Worm (Caenorhabditis elegans) whole organism, midembryonic: Measurements from ENCODE around the gene K03H1.11.

Experiments used
- T22C8.4 ChIP-seq: fragments of 200-800 bp; sonication (Bioruptor generic); IDR thresholded peaks from 2 replicates; pipeline ENCODE4 v1.3.6; 2022; ENCODE audit warnings: missing genetic modification characterization, missing compliant biosample characterization
- cog-1 ChIP-seq: sonication (generic microtip); optimal IDR thresholded peaks from 2 replicates; lab custom pipeline; 2016; ENCODE audit warnings: missing genetic modification characterization, missing compliant biosample characterization
- flt-1 ChIP-seq: fragments of 200-800 bp; sonication (Bioruptor generic); IDR thresholded peaks from 2 replicates; pipeline ENCODE4 v1.3.6; 2022; ENCODE audit warnings: missing genetic modification characterization, missing compliant biosample characterization
- klf-2 ChIP-seq: fragments of 200-800 bp; sonication (Bioruptor generic); conservative IDR thresholded peaks from 2 replicates; pipeline ENCODE4 v1.3.6; 2022; ENCODE audit warnings: missing genetic modification reagents, missing genetic modification characterization, missing compliant biosample characterization
- med-1 ChIP-seq: sonication (generic microtip); optimal IDR thresholded peaks from 2 replicates; lab custom pipeline; 2017; ENCODE audit warnings: missing genetic modification characterization, mild to moderate bottlenecking, missing compliant biosample characterization, antibody characterized with exemption, missing genetic modification reagents; ENCODE audit not compliant: insufficient read depth
- ref-1 ChIP-seq: fragments of 200-800 bp; sonication (Bioruptor generic); conservative IDR thresholded peaks from 2 replicates; pipeline ENCODE4 v1.3.6; 2022; ENCODE audit warnings: missing genetic modification reagents, missing genetic modification characterization, missing compliant biosample characterization
- tab-1 ChIP-seq: fragments of 200-800 bp; sonication (Bioruptor generic); IDR thresholded peaks from 2 replicates; pipeline ENCODE4 v1.3.6; 2022; ENCODE audit warnings: missing genetic modification characterization, missing compliant biosample characterization
- ztf-23 ChIP-seq: fragments of 200-800 bp; sonication (Bioruptor generic); IDR thresholded peaks from 2 replicates; pipeline ENCODE4 v1.3.6; 2022; ENCODE audit warnings: missing genetic modification reagents, missing genetic modification characterization, missing compliant biosample characterization
- ztf-29 ChIP-seq: fragments of 200-800 bp; sonication (Bioruptor generic); IDR thresholded peaks from 2 replicates; pipeline ENCODE4 v1.3.6; 2022; ENCODE audit warnings: missing genetic modification reagents, missing genetic modification characterization, missing compliant biosample characterization

Gene K03H1.11

DNA sequence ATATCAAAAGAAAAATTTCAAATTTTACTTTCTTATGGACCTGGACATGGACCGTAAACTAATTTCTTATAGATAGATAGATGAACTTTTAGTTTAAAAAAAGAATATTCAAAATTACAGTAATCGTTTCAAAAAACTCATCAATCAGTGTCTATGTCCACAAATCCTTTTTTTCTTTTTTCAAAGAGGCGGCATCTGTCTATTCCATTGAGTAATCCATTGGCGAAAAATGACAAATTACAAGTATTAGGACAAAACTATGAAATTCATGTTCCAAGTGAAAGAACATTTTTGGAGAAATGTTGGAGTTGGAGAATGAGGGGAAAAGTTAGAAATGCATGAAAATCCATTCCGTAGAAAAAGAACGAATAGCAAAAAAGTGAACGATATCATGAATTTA is 33.8 kb upstream of the K03H1.11 start:
- TF ChIP-seq tab-1 (GFP tag; lab: Robert Waterston, UW) = no peak
- no peak for TF ChIP-seq med-1 (GFP tag; lab: Kevin White, UChicago)
- no peak for TF ChIP-seq ref-1 (GFP tag; lab: Robert Waterston, UW)
- TF ChIP-seq ztf-23 (GFP tag; lab: Robert Waterston, UW) = no peak
- no peak for TF ChIP-seq klf-2 (GFP tag; lab: Robert Waterston, UW)
- no peak for TF ChIP-seq flt-1
- no peak for TF ChIP-seq ztf-29
- TF ChIP-seq cog-1 = no peak
- no peak for TF ChIP-seq T22C8.4 (GFP tag; lab: Robert Waterston, UW)

DNA sequence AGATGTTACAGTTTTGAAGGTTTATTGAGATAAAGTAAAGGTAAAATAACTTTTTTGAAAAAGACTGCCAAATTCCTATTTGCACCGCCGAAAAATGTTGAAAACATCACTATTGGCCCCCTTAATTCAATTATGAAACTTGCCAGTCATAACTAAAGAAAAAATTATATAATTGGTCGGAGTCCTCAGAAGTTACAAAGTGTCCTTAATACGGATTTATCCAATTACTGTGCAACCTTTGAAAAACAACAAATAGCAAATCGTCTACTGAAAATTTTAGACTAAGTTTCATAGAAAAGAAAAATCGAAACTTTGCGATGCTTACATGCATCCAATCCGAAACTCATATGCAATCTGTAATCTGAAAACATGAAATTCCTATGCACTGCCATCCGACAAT is 32.8 kb upstream of the K03H1.11 start:
- TF ChIP-seq tab-1 (GFP tag; lab: Robert Waterston, UW) (no peak), ztf-29 (no peak), flt-1 (no peak), klf-2 (GFP tag; lab: Robert Waterston, UW) (no peak), T22C8.4 (GFP tag; lab: Robert Waterston, UW) (no peak), med-1 (GFP tag; lab: Kevin White, UChicago) (no peak), ztf-23 (GFP tag; lab: Robert Waterston, UW) (no peak), cog-1 (no peak), ref-1 (GFP tag; lab: Robert Waterston, UW) (no peak)

DNA sequence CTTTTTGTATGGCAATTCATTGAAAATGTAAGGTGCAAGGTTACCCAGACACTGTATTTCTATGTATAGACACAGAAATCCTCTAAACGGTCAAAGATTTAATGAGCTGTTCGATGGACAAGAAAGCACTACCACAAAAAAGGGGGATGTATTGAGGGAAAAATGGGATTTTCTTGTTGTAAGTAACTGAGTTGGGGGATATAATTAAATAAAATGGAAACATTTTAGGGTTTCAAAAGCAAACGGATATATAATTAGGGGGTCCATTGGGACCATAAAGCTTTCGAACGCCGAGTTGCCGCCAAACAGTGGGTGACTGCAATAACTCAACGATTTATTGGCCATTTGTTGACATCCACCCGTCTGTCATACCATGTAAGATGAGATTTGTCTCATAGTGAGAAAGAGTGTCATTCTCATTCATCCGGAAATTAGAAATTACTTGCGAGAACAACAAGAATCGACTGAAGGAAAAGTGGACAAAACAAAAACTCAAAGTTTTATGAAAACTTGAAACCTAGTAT is 30.4 kb upstream of the K03H1.11 start:
- TF ChIP-seq med-1 (GFP tag; lab: Kevin White, UChicago) (no peak), ztf-23 (GFP tag; lab: Robert Waterston, UW) (no peak), cog-1 (no peak), ztf-29 (no peak), ref-1 (GFP tag; lab: Robert Waterston, UW) (no peak), tab-1 (GFP tag; lab: Robert Waterston, UW) (no peak), klf-2 (GFP tag; lab: Robert Waterston, UW) (no peak), flt-1 (no peak), T22C8.4 (GFP tag; lab: Robert Waterston, UW) (no peak)

DNA sequence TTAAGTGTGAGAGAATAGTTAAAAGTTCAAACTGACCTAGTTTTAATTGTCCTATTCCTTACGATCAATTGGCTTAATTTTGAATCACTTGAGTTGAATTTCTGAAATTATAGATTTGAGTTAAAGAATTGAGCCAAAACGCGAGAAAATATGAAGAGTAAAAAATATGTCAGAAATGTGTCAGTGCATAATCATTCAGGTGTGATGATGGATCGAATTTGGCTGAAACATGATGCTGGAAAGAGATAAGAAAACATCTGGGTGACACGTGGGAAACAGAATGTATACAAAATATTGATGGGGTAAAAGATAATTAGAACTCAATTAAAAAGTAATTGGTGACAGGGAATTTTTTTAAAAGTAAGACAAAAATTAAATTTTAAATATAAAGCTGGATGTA is 22.0 kb upstream of the K03H1.11 start, which contains the start of gene R10E12.2:
Gene R10E12.2, minus strand, starts transcription at position 101 of the 400 bp plus-strand sequence.
- TF ChIP-seq med-1 (GFP tag; lab: Kevin White, UChicago) (no peak), klf-2 (GFP tag; lab: Robert Waterston, UW) (no peak), tab-1 (GFP tag; lab: Robert Waterston, UW) (no peak), cog-1 (no peak), ref-1 (GFP tag; lab: Robert Waterston, UW) (no peak), T22C8.4 (GFP tag; lab: Robert Waterston, UW) (no peak), flt-1 (no peak), ztf-23 (GFP tag; lab: Robert Waterston, UW) (no peak), ztf-29 (no peak)

DNA sequence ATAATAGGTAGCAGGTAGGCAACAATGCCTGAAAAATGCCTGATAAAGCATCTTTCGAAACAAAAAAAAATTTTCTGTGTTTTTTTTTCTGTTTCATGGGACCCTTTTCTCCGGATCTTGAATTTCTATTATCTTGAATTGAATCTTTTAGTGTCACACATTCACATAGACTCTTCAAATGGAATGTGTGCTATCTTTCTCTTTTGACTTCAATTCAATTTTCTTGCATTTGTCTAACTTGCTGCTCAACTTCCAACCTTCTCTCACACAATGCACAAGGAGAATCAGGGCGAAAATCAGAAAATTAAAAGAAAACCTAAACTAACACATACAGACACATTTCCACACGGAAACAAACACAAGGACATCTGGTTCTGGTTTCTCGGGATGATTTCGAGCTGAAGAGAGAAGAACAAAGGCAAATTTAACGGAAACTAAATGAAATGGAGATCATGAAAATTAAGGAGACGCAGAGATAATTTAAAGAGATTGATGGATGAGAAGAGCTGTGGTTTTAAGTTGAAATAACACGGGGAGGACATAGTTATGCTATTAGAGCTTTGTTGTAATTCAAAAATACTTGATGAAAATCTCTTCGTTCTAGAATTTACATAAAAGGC is 20.5 kb upstream of the K03H1.11 start:
- no peak for TF ChIP-seq cog-1
- no peak for TF ChIP-seq klf-2 (GFP tag; lab: Robert Waterston, UW)
- no peak for TF ChIP-seq ztf-23 (GFP tag; lab: Robert Waterston, UW)
- no peak for TF ChIP-seq T22C8.4 (GFP tag; lab: Robert Waterston, UW)
- TF ChIP-seq ztf-29 = no peak
- no peak for TF ChIP-seq tab-1 (GFP tag; lab: Robert Waterston, UW)
- no peak for TF ChIP-seq flt-1
- TF ChIP-seq med-1 (GFP tag; lab: Kevin White, UChicago) = no peak
- TF ChIP-seq ref-1 (GFP tag; lab: Robert Waterston, UW) = no peak

DNA sequence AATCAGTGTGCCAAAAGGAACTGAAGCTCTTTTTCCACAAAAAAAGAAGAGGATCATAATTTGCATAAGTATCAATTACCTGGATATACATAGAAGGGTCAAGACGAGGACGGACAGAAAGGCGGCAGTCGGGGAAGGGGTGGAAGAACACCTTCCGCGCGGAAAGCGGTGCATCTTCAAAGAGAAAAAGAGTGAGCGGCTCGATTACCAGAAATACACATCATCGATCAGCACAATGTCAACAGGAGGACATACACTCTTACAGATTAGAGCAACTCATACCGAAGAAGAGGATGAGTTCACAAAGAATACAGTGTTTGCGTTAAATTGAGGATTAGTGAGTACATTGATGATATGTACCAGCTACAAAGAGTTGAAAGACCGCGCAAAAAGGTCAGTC is 17.6 kb upstream of the K03H1.11 start:
- TF ChIP-seq cog-1 = no peak
- no peak for TF ChIP-seq klf-2 (GFP tag; lab: Robert Waterston, UW)
- TF ChIP-seq ztf-23 (GFP tag; lab: Robert Waterston, UW) = no peak
- TF ChIP-seq med-1 (GFP tag; lab: Kevin White, UChicago) = no peak
- no peak for TF ChIP-seq flt-1
- TF ChIP-seq T22C8.4 (GFP tag; lab: Robert Waterston, UW) = no peak
- no peak for TF ChIP-seq ztf-29
- no peak for TF ChIP-seq ref-1 (GFP tag; lab: Robert Waterston, UW)
- no peak for TF ChIP-seq tab-1 (GFP tag; lab: Robert Waterston, UW)

DNA sequence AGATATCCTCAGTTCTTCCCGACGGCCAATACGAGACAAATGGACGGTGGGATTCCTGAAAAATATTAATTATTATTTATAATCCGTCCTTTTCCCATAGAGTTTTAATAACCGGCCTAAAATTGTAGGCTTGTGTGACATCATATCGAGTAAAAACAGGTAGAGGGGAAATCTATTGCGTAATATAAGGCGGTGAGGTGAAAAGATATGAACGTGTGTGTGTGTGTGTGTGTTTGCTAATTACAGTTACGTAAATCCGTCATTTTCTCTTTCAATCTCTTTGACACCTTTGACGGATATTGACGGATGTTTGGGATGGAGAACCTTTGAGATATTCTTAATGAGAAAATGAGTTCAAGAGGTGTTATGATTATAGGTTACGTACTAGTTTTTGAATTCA is 13.7 kb upstream of the K03H1.11 start:
- 0 out of 2 replicates have a peak, but pooled peaks have one; percentile 36 for TF ChIP-seq ref-1 (GFP tag; lab: Robert Waterston, UW)
- TF ChIP-seq cog-1 = no peak
- no peak for TF ChIP-seq T22C8.4 (GFP tag; lab: Robert Waterston, UW)
- TF ChIP-seq flt-1 = no peak
- no peak for TF ChIP-seq med-1 (GFP tag; lab: Kevin White, UChicago)

DNA sequence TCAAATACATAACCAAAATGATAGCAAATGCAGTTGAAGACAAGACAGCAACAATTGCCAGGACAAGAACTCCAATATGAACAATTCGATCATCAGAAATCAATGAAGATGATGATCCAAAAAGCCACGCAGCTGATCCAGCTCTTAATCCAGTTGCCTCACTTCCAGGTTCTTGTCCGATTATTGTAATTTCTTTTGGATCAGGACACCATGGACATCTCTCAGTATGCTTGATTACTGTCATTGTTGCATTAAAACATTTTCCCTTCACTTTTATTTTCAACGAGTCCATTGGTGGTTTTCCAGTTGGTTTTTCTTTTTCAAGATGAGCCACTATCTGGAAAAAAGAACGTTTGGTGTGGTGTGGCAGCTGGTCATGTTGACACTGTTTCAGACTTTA is 12.7 kb upstream of the K03H1.11 start:
- no peak for TF ChIP-seq med-1 (GFP tag; lab: Kevin White, UChicago)
- no peak for TF ChIP-seq T22C8.4 (GFP tag; lab: Robert Waterston, UW)
- TF ChIP-seq ztf-23 (GFP tag; lab: Robert Waterston, UW) = no peak
- TF ChIP-seq ztf-29 = no peak
- TF ChIP-seq cog-1 = no peak
- no peak for TF ChIP-seq tab-1 (GFP tag; lab: Robert Waterston, UW)
- TF ChIP-seq klf-2 (GFP tag; lab: Robert Waterston, UW) = no peak
- no peak for TF ChIP-seq ref-1 (GFP tag; lab: Robert Waterston, UW)
- no peak for TF ChIP-seq flt-1

DNA sequence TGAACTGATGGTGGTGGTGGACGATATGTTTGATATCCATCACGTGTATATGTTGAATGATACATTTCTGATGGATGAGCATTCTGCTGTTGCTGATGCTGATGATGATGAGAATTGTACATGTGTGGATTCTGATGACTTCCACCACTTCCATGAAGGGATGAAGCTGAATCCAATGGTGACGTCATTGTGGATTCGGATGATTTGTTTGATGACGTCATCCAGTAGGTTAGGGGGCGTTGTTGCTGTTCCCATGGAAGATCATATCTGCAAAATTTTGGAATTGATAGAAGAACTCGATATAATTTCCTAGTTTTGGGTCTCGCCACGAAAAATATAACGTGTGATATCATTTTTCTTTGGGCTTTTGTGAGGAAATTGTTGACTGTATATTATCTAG is 11.7 kb upstream of the K03H1.11 start:
- no peak for TF ChIP-seq cog-1
- no peak for TF ChIP-seq klf-2 (GFP tag; lab: Robert Waterston, UW)
- TF ChIP-seq T22C8.4 (GFP tag; lab: Robert Waterston, UW) = no peak
- no peak for TF ChIP-seq tab-1 (GFP tag; lab: Robert Waterston, UW)
- no peak for TF ChIP-seq flt-1
- no peak for TF ChIP-seq ztf-23 (GFP tag; lab: Robert Waterston, UW)
- TF ChIP-seq ztf-29 = no peak
- no peak for TF ChIP-seq ref-1 (GFP tag; lab: Robert Waterston, UW)
- no peak for TF ChIP-seq med-1 (GFP tag; lab: Kevin White, UChicago)
